Worm (Caenorhabditis elegans): Measurements from ENCODE around the gene fbxc-58.

The fbxc-58 gene

DNA sequence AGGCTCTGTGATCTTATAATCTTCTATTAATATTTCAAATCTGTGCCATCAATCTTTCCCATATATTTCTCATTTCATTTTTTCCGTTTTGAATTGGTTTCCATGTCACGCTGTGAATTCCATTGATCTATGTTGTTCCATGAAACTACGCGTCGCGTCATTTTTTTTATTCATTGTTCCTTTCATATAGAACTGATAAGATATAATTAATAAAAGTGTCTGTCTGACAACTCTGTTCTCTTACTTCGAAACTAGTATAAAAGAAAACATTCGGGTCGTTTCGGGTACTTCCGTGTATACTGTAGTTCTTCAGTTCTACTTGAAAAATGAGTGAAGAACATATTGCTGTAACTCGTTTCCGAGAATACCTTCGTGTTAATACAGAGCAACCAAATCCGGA, 3.2 kb downstream of the fbxc-58 start, which contains the start of gene C10C5.3:
TSS of gene C10C5.3 (plus strand) at position 301 of the 400 bp plus-strand sequence.
- no peak for TF ChIP-seq gmeb-1 (tag; optimal IDR thresholded peaks at IDR 0.05)
- TF ChIP-seq egl-27 (tag; optimal IDR thresholded peaks at IDR 0.05), result no peak
- TF ChIP-seq nhr-21 (tag; optimal IDR thresholded peaks at IDR 0.05), result no peak
- TF ChIP-seq fos-1 (tag; optimal IDR thresholded peaks at IDR 0.05), result no peak
- TF ChIP-seq peb-1 (tag; optimal IDR thresholded peaks at IDR 0.05), result no peak
- no peak for TF ChIP-seq Y55F3AM.14 (GFP tag; optimal IDR thresholded peaks at IDR 0.05)
- TF ChIP-seq nhr-23 (tag; optimal IDR thresholded peaks at IDR 0.05), result no peak
- no peak for TF ChIP-seq ztf-4 (tag; optimal IDR thresholded peaks at IDR 0.05)
- TF ChIP-seq ztf-1 (GFP tag; conservative IDR thresholded peaks at IDR 0.05), result no peak

DNA sequence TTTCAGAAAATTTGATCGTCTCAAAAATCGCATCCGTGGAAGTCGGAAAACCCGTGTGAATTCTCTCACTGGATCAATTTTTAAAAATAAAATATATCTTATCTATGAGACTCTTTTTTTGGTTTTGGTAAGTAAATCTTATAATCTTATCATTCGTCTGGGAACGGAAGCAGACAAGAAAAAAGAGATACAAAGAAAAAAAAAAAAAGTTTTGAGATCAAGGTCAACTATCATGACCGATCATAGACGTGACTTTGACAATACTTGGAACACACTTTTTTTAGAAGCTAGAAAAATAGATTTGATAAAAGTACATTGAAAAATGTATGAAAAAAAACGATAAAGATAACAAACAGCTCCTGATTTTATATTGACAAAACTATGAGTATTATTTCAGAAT, 5.2 kb downstream of the fbxc-58 start:
- no peak for TF ChIP-seq lin-13 (GFP tag; optimal IDR thresholded peaks at IDR 0.05)
- no peak for TF ChIP-seq nhr-23 (tag; optimal IDR thresholded peaks at IDR 0.05)
- TF ChIP-seq unc-39 (tag; optimal IDR thresholded peaks at IDR 0.05), result no peak
- no peak for TF ChIP-seq ceh-16 (tag; optimal IDR thresholded peaks at IDR 0.05)
- no peak for TF ChIP-seq sma-3 (GFP tag; optimal IDR thresholded peaks at IDR 0.05)
- no peak for TF ChIP-seq C34F6.9 (tag; optimal IDR thresholded peaks at IDR 0.05)
- TF ChIP-seq nhr-21 (tag; optimal IDR thresholded peaks at IDR 0.05), result peak; percentile 34
- TF ChIP-seq nhr-25 (tag; optimal IDR thresholded peaks at IDR 0.05), result peak; percentile 64
- peak; percentile 66 for TF ChIP-seq sma-9 (GFP tag; optimal IDR thresholded peaks at IDR 0.05)
- no peak for TF ChIP-seq sma-9 (tag; optimal IDR thresholded peaks at IDR 0.05)
- TF ChIP-seq lin-11 (tag; optimal IDR thresholded peaks at IDR 0.05), result no peak
- TF ChIP-seq fos-1 (tag; optimal IDR thresholded peaks at IDR 0.05), result no peak
- no peak for TF ChIP-seq crh-2 (tag; optimal IDR thresholded peaks at IDR 0.05)
- TF ChIP-seq snpc-4 (tag; optimal IDR thresholded peaks at IDR 0.05), result no peak
- no peak for TF ChIP-seq peb-1 (tag; optimal IDR thresholded peaks at IDR 0.05)
- TF ChIP-seq alr-1 (tag; optimal IDR thresholded peaks at IDR 0.05), result no peak
- TF ChIP-seq blmp-1 (tag; optimal IDR thresholded peaks at IDR 0.05; ENCODE audit: insufficient read depth), result peak; percentile 6
- no peak for TF ChIP-seq zag-1 (tag; optimal IDR thresholded peaks at IDR 0.05)
- TF ChIP-seq nhr-237 (tag; optimal IDR thresholded peaks at IDR 0.05), result no peak
- no peak for TF ChIP-seq elt-3 (tag; optimal IDR thresholded peaks at IDR 0.05)
- TF ChIP-seq elt-1 (tag; optimal IDR thresholded peaks at IDR 0.05), result no peak

DNA sequence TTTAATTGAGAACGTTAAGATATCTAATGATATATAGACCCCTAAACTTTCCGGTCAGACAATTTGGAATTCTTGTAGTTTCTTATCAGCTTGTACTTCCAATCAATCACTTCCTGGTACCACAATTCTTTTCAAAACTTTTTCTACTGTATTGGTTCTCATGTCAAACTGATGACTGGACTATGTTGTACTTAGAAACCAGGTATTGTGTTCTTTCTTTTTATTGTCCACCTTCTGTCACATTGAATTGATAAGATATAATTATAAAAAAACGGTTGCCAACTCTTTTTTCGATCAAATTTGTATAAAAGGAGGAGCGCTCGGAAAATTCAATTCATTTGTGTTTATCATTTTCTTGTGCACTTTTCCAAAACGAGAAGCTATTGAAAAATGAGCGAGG, 7.0 kb downstream of the fbxc-58 start, which contains the start of gene C10C5.4:
TSS of gene C10C5.4 (plus strand) at position 281 of the 400 bp plus-strand sequence.
- TF ChIP-seq lsy-2 (tag; optimal IDR thresholded peaks at IDR 0.05), result no peak
- no peak for TF ChIP-seq ztf-4 (tag; optimal IDR thresholded peaks at IDR 0.05)
- TF ChIP-seq unc-39 (tag; optimal IDR thresholded peaks at IDR 0.05), result no peak

DNA sequence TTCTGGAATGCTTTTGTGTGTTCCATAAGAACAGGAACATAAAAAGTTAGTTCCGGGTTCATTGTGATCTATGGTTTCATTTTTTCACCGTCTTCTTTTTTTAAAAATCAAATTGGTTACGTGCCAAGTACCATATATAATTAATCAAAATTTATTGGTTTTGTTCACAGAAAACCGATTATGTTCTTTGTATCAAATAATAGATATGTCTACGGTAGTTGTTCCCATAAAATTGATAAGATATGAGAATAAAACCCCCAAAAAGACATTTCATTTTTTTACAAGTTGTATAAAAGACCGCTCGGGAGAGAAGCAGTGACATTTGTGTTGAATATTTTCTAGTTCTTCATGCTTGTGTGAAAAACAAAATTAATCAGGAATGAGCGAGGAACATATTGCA, 9.8 kb downstream of the fbxc-58 start, which contains the start of gene C10C5.5:
TSS of gene C10C5.5 (plus strand) at position 301 of the 400 bp plus-strand sequence.
- TF ChIP-seq lin-13 (GFP tag; optimal IDR thresholded peaks at IDR 0.05) (no peak), gmeb-1 (tag; optimal IDR thresholded peaks at IDR 0.05) (no peak), sma-3 (GFP tag; optimal IDR thresholded peaks at IDR 0.05) (no peak)

DNA sequence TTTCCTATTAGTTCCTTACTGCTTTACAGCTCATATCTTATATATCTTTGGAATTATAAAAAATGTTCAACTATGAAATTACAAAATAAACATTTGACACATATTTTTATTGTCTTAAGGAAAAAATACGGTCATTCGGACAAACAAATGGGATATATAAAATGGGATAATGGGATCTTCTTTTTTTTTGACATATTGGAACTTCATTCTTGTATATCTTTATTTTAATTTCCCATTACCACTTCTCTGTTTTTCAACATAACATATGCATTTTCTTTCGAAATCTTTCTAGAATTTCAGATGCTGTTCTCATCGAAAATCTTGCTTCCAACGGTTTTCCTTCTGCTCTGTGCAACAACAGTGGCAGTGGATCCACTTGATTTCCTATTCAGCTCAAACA, 13.5 kb downstream of the fbxc-58 start, which contains the start of gene C10C5.7:
TSS of gene C10C5.7 (plus strand) at position 301 of the 400 bp plus-strand sequence.
- no peak for TF ChIP-seq dmd-4 (tag; optimal IDR thresholded peaks at IDR 0.05)
- TF ChIP-seq ama-1 (optimal IDR thresholded peaks at IDR 0.05), result no peak
- TF ChIP-seq skn-1 (tag; optimal IDR thresholded peaks at IDR 0.05), result no peak
- TF ChIP-seq lin-39 (tag; optimal IDR thresholded peaks at IDR 0.05), result no peak
- no peak for TF ChIP-seq ztf-4 (tag; optimal IDR thresholded peaks at IDR 0.05)
- no peak for TF ChIP-seq zag-1 (tag; optimal IDR thresholded peaks at IDR 0.05)

DNA sequence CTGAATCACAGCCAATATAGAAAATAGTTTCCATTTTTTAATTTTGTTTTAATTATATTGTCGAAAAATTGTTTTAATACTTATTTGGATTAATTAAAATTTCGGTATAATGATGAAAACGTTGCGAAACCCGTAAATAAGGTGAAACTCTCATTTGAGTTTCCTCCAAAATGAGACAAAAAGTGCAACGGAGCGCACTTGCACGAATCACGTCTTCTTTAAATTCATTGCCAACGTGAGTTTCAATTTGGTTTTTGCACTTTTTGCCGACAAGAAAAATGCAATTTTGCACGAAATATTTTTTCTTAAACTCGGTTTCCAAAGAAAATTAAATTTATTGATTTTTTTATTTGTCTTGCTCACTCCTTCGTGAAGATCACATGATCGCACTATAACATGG, 14.7 kb downstream of the fbxc-58 start, which contains the start of gene daf-15:
TSS of gene daf-15 (plus strand) at position 171 of the 400 bp plus-strand sequence.
- TF ChIP-seq elt-3 (tag; optimal IDR thresholded peaks at IDR 0.05), result no peak
- peak; percentile 31 for TF ChIP-seq fos-1 (tag; optimal IDR thresholded peaks at IDR 0.05)
- peak; percentile 93 for TF ChIP-seq unc-55 (GFP tag; optimal IDR thresholded peaks at IDR 0.05)
- peak; percentile 37 to 76 for TF ChIP-seq lsy-2 (tag; optimal IDR thresholded peaks at IDR 0.05)
- peak; percentile 64 for TF ChIP-seq C34F6.9 (tag; optimal IDR thresholded peaks at IDR 0.05)
- TF ChIP-seq nhr-12 (tag; optimal IDR thresholded peaks at IDR 0.05), result no peak
- TF ChIP-seq gmeb-1 (tag; optimal IDR thresholded peaks at IDR 0.05), result peak; percentile 96
- no peak for TF ChIP-seq ceh-82 (tag; optimal IDR thresholded peaks at IDR 0.05)
- no peak for TF ChIP-seq lin-11 (tag; optimal IDR thresholded peaks at IDR 0.05)
- no peak for TF ChIP-seq peb-1 (tag; optimal IDR thresholded peaks at IDR 0.05)
- TF ChIP-seq ztf-4 (tag; optimal IDR thresholded peaks at IDR 0.05), result no peak
- TF ChIP-seq sma-3 (GFP tag; optimal IDR thresholded peaks at IDR 0.05), result peak; percentile 56
- no peak for TF ChIP-seq zag-1 (tag; optimal IDR thresholded peaks at IDR 0.05)
- no peak for TF ChIP-seq elt-1 (tag; optimal IDR thresholded peaks at IDR 0.05)
- TF ChIP-seq mab-5 (tag; optimal IDR thresholded peaks at IDR 0.05), result no peak
- TF ChIP-seq nhr-77 (tag; optimal IDR thresholded peaks at IDR 0.05), result no peak
- TF ChIP-seq ama-1 (optimal IDR thresholded peaks at IDR 0.05), result no peak
- no peak for TF ChIP-seq nhr-11 (tag; optimal IDR thresholded peaks at IDR 0.05)
- no peak for TF ChIP-seq nhr-129 (tag; optimal IDR thresholded peaks at IDR 0.05)
- TF ChIP-seq skn-1 (tag; optimal IDR thresholded peaks at IDR 0.05), result no peak
- no peak for TF ChIP-seq ztf-11 (tag; optimal IDR thresholded peaks at IDR 0.05)
- peak; percentile 11 for TF ChIP-seq nhr-25 (tag; optimal IDR thresholded peaks at IDR 0.05)
- TF ChIP-seq sma-9 (GFP tag; optimal IDR thresholded peaks at IDR 0.05), result peak; percentile 36
- no peak for TF ChIP-seq sma-9 (tag; optimal IDR thresholded peaks at IDR 0.05)
- peak; percentile 47 for TF ChIP-seq snpc-4 (tag; optimal IDR thresholded peaks at IDR 0.05)
- TF ChIP-seq F13H6.1 (tag; optimal IDR thresholded peaks at IDR 0.05), result peak; percentile 26
- no peak for TF ChIP-seq ZK546.5 (tag; optimal IDR thresholded peaks at IDR 0.05)
- peak; percentile 64 for TF ChIP-seq crh-2 (tag; optimal IDR thresholded peaks at IDR 0.05)
- no peak for TF ChIP-seq nhr-21 (tag; optimal IDR thresholded peaks at IDR 0.05)

Measured in whole organism, L2 larva.